Worm (Caenorhabditis elegans) whole organism, young adult: ENCODE data around the gene ZK1320.3.

Source experiments
- B0336.3 ChIP-seq: fragments of 200-800 bp; sonication (Bioruptor generic); IDR thresholded peaks from 2 replicates; pipeline ENCODE4 v1.3.6; 2022; ENCODE audit warnings: missing genetic modification characterization, missing compliant biosample characterization
- F33H1.4 ChIP-seq: fragments of 200-800 bp; sonication (Bioruptor generic); IDR thresholded peaks from 2 replicates; pipeline ENCODE4 v1.3.6; 2022; ENCODE audit warnings: missing genetic modification reagents, missing genetic modification characterization, missing compliant biosample characterization
- F49E8.2 ChIP-seq: sonication (generic microtip); optimal IDR thresholded peaks from 3 replicates; lab custom pipeline; 2017; ENCODE audit warnings: missing genetic modification characterization, mild to moderate bottlenecking, missing compliant biosample characterization, antibody characterized with exemption, moderate library complexity; ENCODE audit not compliant: insufficient read depth
- K11D2.4 ChIP-seq: fragments of 200-800 bp; sonication (Bioruptor generic); IDR thresholded peaks from 2 replicates; pipeline ENCODE4 v1.3.6; 2022; ENCODE audit warnings: missing genetic modification reagents, missing genetic modification characterization, missing compliant biosample characterization
- K12H6.12 ChIP-seq: fragments of 200-800 bp; sonication (Bioruptor generic); optimal IDR thresholded peaks from 2 replicates; lab custom pipeline; 2018; ENCODE audit warnings: mild to moderate bottlenecking, missing genetic modification characterization, missing compliant biosample characterization
- athp-1 ChIP-seq: sonication (generic microtip); optimal IDR thresholded peaks from 2 replicates; lab custom pipeline; 2017; ENCODE audit warnings: mild to moderate bottlenecking, missing genetic modification characterization, missing compliant biosample characterization
- attf-3 ChIP-seq: fragments of 200-800 bp; sonication (Bioruptor generic); conservative IDR thresholded peaks from 2 replicates; pipeline ENCODE4 v1.3.6; 2022; ENCODE audit warnings: missing genetic modification reagents, missing genetic modification characterization, missing compliant biosample characterization
- attf-5 ChIP-seq: fragments of 200-800 bp; sonication (Bioruptor generic); optimal IDR thresholded peaks from 2 replicates; lab custom pipeline; 2018; ENCODE audit warnings: mild to moderate bottlenecking, missing genetic modification characterization, missing compliant biosample characterization
- bed-1 ChIP-seq: fragments of 200-800 bp; sonication (Bioruptor generic); IDR thresholded peaks from 2 replicates; pipeline ENCODE4 v1.3.6; 2022; ENCODE audit warnings: missing genetic modification reagents, missing genetic modification characterization, missing compliant biosample characterization
- bed-2 ChIP-seq: fragments of 200-800 bp; sonication (Bioruptor generic); IDR thresholded peaks from 2 replicates; pipeline ENCODE4 v1.3.6; 2022; ENCODE audit warnings: missing genetic modification reagents, missing genetic modification characterization, missing compliant biosample characterization
- cebp-1 ChIP-seq, 2 experiments: fragments of 200-800 bp in 1 of 2; sonication (Bioruptor generic) in 1 of 2; sonication (generic microtip) in 1 of 2; IDR thresholded peaks in 1 of 2; optimal IDR thresholded peaks in 1 of 2; 2 replicates each; pipeline versions ENCODE4 v1.3.6 to Lab custom; 2017 to 2022; ENCODE audit warnings: missing compliant biosample characterization in 2 of 2, missing genetic modification characterization in 2 of 2, mild to moderate bottlenecking in 1 of 2, missing genetic modification reagents in 1 of 2, moderate library complexity in 1 of 2
- ceh-100 ChIP-seq: fragments of 200-800 bp; sonication (Bioruptor generic); IDR thresholded peaks from 2 replicates; pipeline ENCODE4 v1.3.6; 2022; ENCODE audit warnings: missing genetic modification reagents, missing genetic modification characterization, missing compliant biosample characterization
- ceh-27 ChIP-seq: fragments of 200-800 bp; sonication (Bioruptor generic); optimal IDR thresholded peaks from 2 replicates; lab custom pipeline; 2018; ENCODE audit warnings: mild to moderate bottlenecking, missing genetic modification characterization, moderate library complexity, missing compliant biosample characterization
- ceh-40 ChIP-seq: fragments of 200-800 bp; sonication (Bioruptor generic); IDR thresholded peaks from 2 replicates; pipeline ENCODE4 v1.3.6; 2022; ENCODE audit warnings: missing genetic modification characterization, missing compliant biosample characterization
- chd-7 ChIP-seq: sonication (generic microtip); optimal IDR thresholded peaks from 2 replicates; lab custom pipeline; 2016; ENCODE audit warnings: mild to moderate bottlenecking, missing genetic modification characterization, moderate library complexity, missing compliant biosample characterization
- dox-1 ChIP-seq: fragments of 200-800 bp; sonication (Bioruptor generic); IDR thresholded peaks from 2 replicates; pipeline ENCODE4 v1.3.6; 2022; ENCODE audit warnings: missing genetic modification reagents, missing genetic modification characterization, missing compliant biosample characterization
- dpl-1 ChIP-seq: fragments of 150-350 bp; optimal IDR thresholded peaks from 2 replicates; lab custom pipeline; 2014; ENCODE audit warnings: missing biosample characterization, missing genetic modification reagents, missing genetic modification characterization
- egrh-3 ChIP-seq: fragments of 200-800 bp; sonication (Bioruptor generic); IDR thresholded peaks from 2 replicates; pipeline ENCODE4 v1.3.6; 2022; ENCODE audit warnings: missing genetic modification reagents, missing genetic modification characterization, missing compliant biosample characterization
- ets-4 ChIP-seq: fragments of 200-800 bp; sonication (Bioruptor generic); optimal IDR thresholded peaks from 2 replicates; lab custom pipeline; 2018; ENCODE audit warnings: mild to moderate bottlenecking, missing genetic modification characterization, missing compliant biosample characterization
- gei-17 ChIP-seq: fragments of 200-800 bp; sonication (Bioruptor generic); optimal IDR thresholded peaks from 2 replicates; lab custom pipeline; 2018; ENCODE audit warnings: mild to moderate bottlenecking, missing genetic modification characterization, missing compliant biosample characterization
- hmg-1.2 ChIP-seq: fragments of 200-800 bp; sonication (Bioruptor generic); IDR thresholded peaks from 2 replicates; pipeline ENCODE4 v1.3.6; 2022; ENCODE audit warnings: missing genetic modification reagents, missing genetic modification characterization, missing compliant biosample characterization
- lag-1 ChIP-seq: fragments of 200-800 bp; sonication (Bioruptor generic); IDR thresholded peaks from 2 replicates; pipeline ENCODE4 v1.3.6; 2022; ENCODE audit warnings: missing genetic modification reagents, missing genetic modification characterization, missing compliant biosample characterization
- let-607 ChIP-seq, 2 experiments: fragments of 200-800 bp in 1 of 2; sonication (Bioruptor generic) in 1 of 2; sonication (generic microtip) in 1 of 2; optimal IDR thresholded peaks; 2 replicates each; lab custom pipeline; 2016 to 2018; ENCODE audit warnings: mild to moderate bottlenecking in 2 of 2, missing compliant biosample characterization in 2 of 2, missing genetic modification characterization in 2 of 2, moderate library complexity in 2 of 2, missing genotype in 1 of 2
- lin-26 ChIP-seq: fragments of 200-800 bp; sonication (Bioruptor generic); IDR thresholded peaks from 2 replicates; pipeline ENCODE4 v1.3.6; 2022; ENCODE audit warnings: missing genetic modification reagents, missing genetic modification characterization, missing compliant biosample characterization
- lin-35 ChIP-seq, 3 experiments: fragments of 150-350 bp in 2 of 3; sonication (generic microtip) in 1 of 3; optimal IDR thresholded peaks; 2 replicates each; lab custom pipeline; 2014 to 2018; ENCODE audit warnings: missing biosample characterization in 3 of 3, missing genetic modification characterization in 3 of 3, missing genetic modification reagents in 3 of 3
- lin-40 ChIP-seq: sonication (generic microtip); optimal IDR thresholded peaks from 2 replicates; lab custom pipeline; 2016; ENCODE audit warnings: missing genetic modification characterization, mild to moderate bottlenecking, missing compliant biosample characterization, missing genotype, missing genetic modification reagents
- lin-54 ChIP-seq: fragments of 200-800 bp; sonication (Bioruptor generic); optimal IDR thresholded peaks from 2 replicates; lab custom pipeline; 2018; ENCODE audit warnings: mild to moderate bottlenecking, missing genetic modification characterization, missing compliant biosample characterization
- mcd-1 ChIP-seq: fragments of 200-800 bp; sonication (Bioruptor generic); IDR thresholded peaks from 2 replicates; pipeline ENCODE4 v1.3.6; 2022; ENCODE audit warnings: missing genetic modification reagents, missing genetic modification characterization, missing compliant biosample characterization
- mes-4 ChIP-seq: sonication (generic microtip); optimal IDR thresholded peaks from 2 replicates; lab custom pipeline; 2016; ENCODE audit warnings: missing genotype, missing genetic modification characterization, missing compliant biosample characterization
- nfyb-1 ChIP-seq: fragments of 200-800 bp; sonication (Bioruptor generic); IDR thresholded peaks from 2 replicates; pipeline ENCODE4 v1.3.6; 2022; ENCODE audit warnings: missing genetic modification reagents, missing genetic modification characterization, missing compliant biosample characterization
- nhr-120 ChIP-seq: fragments of 200-800 bp; sonication (Bioruptor generic); IDR thresholded peaks from 2 replicates; pipeline ENCODE4 v1.3.6; 2022; ENCODE audit warnings: missing genetic modification characterization, missing compliant biosample characterization
- nhr-27 ChIP-seq: fragments of 200-800 bp; sonication (Bioruptor generic); optimal IDR thresholded peaks from 2 replicates; lab custom pipeline; 2018; ENCODE audit warnings: mild to moderate bottlenecking, missing genetic modification characterization, moderate library complexity, missing compliant biosample characterization
- nhr-80 ChIP-seq: sonication (generic microtip); optimal IDR thresholded peaks from 2 replicates; lab custom pipeline; 2016; ENCODE audit warnings: missing genetic modification characterization, missing compliant biosample characterization
- pbrm-1 ChIP-seq: fragments of 200-800 bp; sonication (Bioruptor generic); IDR thresholded peaks from 2 replicates; pipeline ENCODE4 v1.3.6; 2022; ENCODE audit warnings: missing genetic modification reagents, missing genetic modification characterization, missing compliant biosample characterization
- rcor-1 ChIP-seq: fragments of 200-800 bp; sonication (Bioruptor generic); IDR thresholded peaks from 2 replicates; pipeline ENCODE4 v1.3.6; 2022; ENCODE audit warnings: missing genetic modification reagents, missing genetic modification characterization, missing compliant biosample characterization
- repo-1 ChIP-seq: sonication (generic microtip); optimal IDR thresholded peaks from 2 replicates; lab custom pipeline; 2017; ENCODE audit warnings: mild to moderate bottlenecking, missing genetic modification characterization, missing compliant biosample characterization
- sea-2 ChIP-seq: fragments of 200-800 bp; sonication (Bioruptor generic); IDR thresholded peaks from 2 replicates; pipeline ENCODE4 v1.3.6; 2022; ENCODE audit warnings: missing genetic modification characterization, missing compliant biosample characterization
- snpc-4 ChIP-seq, 5 experiments: fragments of 150-350 bp in 1 of 5; sonication (generic microtip) in 4 of 5; optimal IDR thresholded peaks; 2 replicates each; lab custom pipeline; 2014 to 2018; ENCODE audit warnings: missing genetic modification characterization in 5 of 5, missing biosample characterization in 3 of 5, antibody characterized with exemption in 2 of 5, mild to moderate bottlenecking in 2 of 5, missing compliant biosample characterization in 2 of 5, missing genotype in 2 of 5, moderate library complexity in 2 of 5, missing genetic modification reagents in 1 of 5
- somi-1 ChIP-seq: fragments of 200-800 bp; sonication (Bioruptor generic); optimal IDR thresholded peaks from 2 replicates; lab custom pipeline; 2018; ENCODE audit warnings: mild to moderate bottlenecking, missing genetic modification characterization, missing compliant biosample characterization
- tbp1 ChIP-seq: fragments of 200-800 bp; sonication (Bioruptor generic); optimal IDR thresholded peaks from 2 replicates; lab custom pipeline; 2018; ENCODE audit warnings: mild to moderate bottlenecking, missing genetic modification characterization, missing compliant biosample characterization
- unc-62 ChIP-seq: fragments of 150-350 bp; optimal IDR thresholded peaks from 2 replicates; lab custom pipeline; 2014; ENCODE audit warnings: missing biosample characterization, missing genetic modification reagents, missing genetic modification characterization
- zfh-2 ChIP-seq: fragments of 200-800 bp; sonication (Bioruptor generic); conservative IDR thresholded peaks from 2 replicates; pipeline ENCODE4 v1.3.6; 2022; ENCODE audit warnings: missing genetic modification reagents, missing genetic modification characterization, missing compliant biosample characterization

Gene ZK1320.3

ce11 chrII:9646928-9647838 is 13.0 kb downstream of the ZK1320.3 start, which contains the start of gene sqv-8 (continued):
- 0 out of 2 replicates have a peak, but pooled peaks have one; percentile 17 for TF ChIP-seq dox-1 (GFP tag; lab: Robert Waterston, UW)
- no peak for TF ChIP-seq ceh-100 (GFP tag; lab: Robert Waterston, UW)
- TF ChIP-seq F33H1.4 (GFP tag; lab: Robert Waterston, UW): peak; percentile 94
- peak; percentile 37 to 43 for TF ChIP-seq let-607 (tag; optimal IDR thresholded peaks at IDR 0.05; lab: Kevin White, UChicago)
- peak; percentile 20 for TF ChIP-seq attf-5 (GFP tag; lab: Kevin White, UChicago)

DNA sequence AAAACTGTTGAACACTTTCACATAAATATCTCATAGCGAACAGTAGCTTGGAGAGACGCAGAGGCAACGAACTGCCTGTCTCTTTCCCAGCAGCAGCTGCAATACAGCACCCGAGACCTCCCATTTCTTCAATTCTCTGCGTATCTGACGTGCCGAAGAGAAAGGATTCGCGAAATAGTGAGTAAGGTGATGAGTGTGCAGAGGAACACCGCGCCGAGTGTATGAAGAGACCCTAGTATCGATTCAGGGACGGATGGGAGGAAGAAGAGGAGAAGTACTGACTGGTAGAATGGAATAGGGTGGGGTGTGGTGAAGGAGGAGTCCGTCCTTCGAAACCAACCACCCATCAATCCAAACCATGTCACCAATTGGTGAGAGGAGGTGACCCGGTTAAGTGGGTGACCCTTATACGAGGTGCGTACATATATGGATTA is 14.1 kb downstream of the ZK1320.3 start:
- TF ChIP-seq ceh-40 (GFP tag; lab: Robert Waterston, UW): no peak
- peak; percentile 16; the same call in 1 of the 2 replicates for TF ChIP-seq B0336.3 (GFP tag; lab: Robert Waterston, UW)
- peak; percentile 91 for TF ChIP-seq zfh-2
- TF ChIP-seq rcor-1 (GFP tag; lab: Robert Waterston, UW): peak; percentile 65; the same call in 1 of the 2 replicates
- no peak for TF ChIP-seq cebp-1 (GFP tag; IDR thresholded peaks at IDR 0.05; lab: Robert Waterston, UW)
- TF ChIP-seq cebp-1 (tag; optimal IDR thresholded peaks at IDR 0.05; lab: Kevin White, UChicago): peak; percentile 64
- peak; percentile 67 for TF ChIP-seq attf-5 (GFP tag; lab: Kevin White, UChicago)
- peak; percentile 66 for TF ChIP-seq lin-40 (tag; lab: Kevin White, UChicago)
- TF ChIP-seq egrh-3 (GFP tag; lab: Robert Waterston, UW): peak; percentile 46; the same call in 1 of the 2 replicates
- TF ChIP-seq F49E8.2 (tag; lab: Kevin White, UChicago): no peak
- no peak for TF ChIP-seq snpc-4 (GFP tag; optimal IDR thresholded peaks at IDR 0.05; lab: Kevin White, UChicago)
- TF ChIP-seq snpc-4 (tag; optimal IDR thresholded peaks at IDR 0.05; lab: Kevin White, UChicago): peak in 2 of 4 experiments; percentile 4 to 35
- TF ChIP-seq lin-35 (GFP tag; optimal IDR thresholded peaks at IDR 0.05; lab: Kevin White, UChicago): peak in 1 of 3 experiments; percentile 51
- no peak for TF ChIP-seq mes-4 (tag; lab: Kevin White, UChicago)
- peak; percentile 10 for TF ChIP-seq nhr-27 (tag; lab: Kevin White, UChicago)
- peak; percentile 21; the same call in 1 of the 2 replicates for TF ChIP-seq pbrm-1 (GFP tag; lab: Robert Waterston, UW)
- TF ChIP-seq dpl-1: no peak
- peak; percentile 70 for TF ChIP-seq ceh-27
- TF ChIP-seq lin-54 (GFP tag; lab: Kevin White, UChicago): peak; percentile 37
- 0 out of 2 replicates have a peak, but pooled peaks have one; percentile 31 for TF ChIP-seq sea-2 (GFP tag; lab: Robert Waterston, UW)
- peak; percentile 64; the same call in 1 of the 2 replicates for TF ChIP-seq nfyb-1 (GFP tag; lab: Robert Waterston, UW)
- TF ChIP-seq K12H6.12 (tag; lab: Kevin White, UChicago): peak; percentile 61
- no peak for TF ChIP-seq ets-4 (GFP tag; lab: Kevin White, UChicago)
- peak; percentile 7 for TF ChIP-seq unc-62 (GFP tag; lab: Kevin White, UChicago)
- no peak for TF ChIP-seq lag-1 (GFP tag; lab: Robert Waterston, UW)
- TF ChIP-seq K11D2.4 (GFP tag; lab: Robert Waterston, UW): 0 out of 2 replicates have a peak, but pooled peaks have one; percentile 42
- TF ChIP-seq nhr-120 (GFP tag; lab: Robert Waterston, UW): no peak
- no peak for TF ChIP-seq athp-1 (tag; lab: Kevin White, UChicago)
- peak; percentile 26; the same call in 1 of the 2 replicates for TF ChIP-seq attf-3 (GFP tag; lab: Robert Waterston, UW)
- TF ChIP-seq somi-1 (GFP tag; lab: Kevin White, UChicago): peak; percentile 48
- no peak for TF ChIP-seq bed-1 (GFP tag; lab: Robert Waterston, UW)
- no peak for TF ChIP-seq bed-2 (GFP tag; lab: Robert Waterston, UW)
- peak; percentile 45 for TF ChIP-seq chd-7
- TF ChIP-seq gei-17 (GFP tag; lab: Kevin White, UChicago): peak; percentile 18
- TF ChIP-seq lin-26 (GFP tag; lab: Robert Waterston, UW): peak; percentile 68; the same call in 1 of the 2 replicates
- no peak for TF ChIP-seq tbp1 (GFP tag; lab: Kevin White, UChicago)
- peak; percentile 41 for TF ChIP-seq nhr-80
- no peak for TF ChIP-seq repo-1 (tag; lab: Kevin White, UChicago)
- TF ChIP-seq mcd-1: peak; percentile 60
- TF ChIP-seq hmg-1.2: peak; percentile 78
